Fruit fly (Drosophila melanogaster): ENCODE data around the gene Mcm7.

Gene Mcm7

DNA sequence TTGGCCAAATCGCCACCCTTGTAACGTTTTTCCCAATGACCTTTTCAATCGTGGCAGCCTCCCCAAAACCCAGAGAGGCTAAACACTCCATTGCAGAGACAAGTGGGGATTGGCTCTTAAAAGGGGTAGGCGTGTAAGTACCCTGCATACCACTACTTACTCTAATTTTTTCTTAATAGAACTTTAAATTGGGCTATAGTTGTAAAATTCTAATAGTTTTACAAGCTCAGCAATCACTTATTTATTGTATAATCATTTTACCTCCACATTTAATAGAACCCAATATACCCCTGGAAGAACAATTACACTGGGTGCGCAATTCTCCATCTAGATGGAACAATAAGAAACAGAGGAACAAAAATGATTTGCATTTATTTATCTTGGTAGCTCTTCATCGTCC lies 49.6 kb upstream of the Mcm7 start (continued):
- TF ChIP-seq Hmx (GFP tag; optimal IDR thresholded peaks at IDR 0.05), result peak; percentile 31
- TF ChIP-seq ash1 (GFP tag; optimal IDR thresholded peaks at IDR 0.05), result no peak
- TF ChIP-seq CG17361 (GFP tag; IDR thresholded peaks at IDR 0.05), result peak; percentile 76
- TF ChIP-seq CG18262 (tag; optimal IDR thresholded peaks at IDR 0.05), result peak; percentile 77
- peak; percentile 78 for TF ChIP-seq Ada2b (GFP tag; IDR thresholded peaks at IDR 0.05)
- peak; percentile 57; the same call in 1 of the 2 replicates for TF ChIP-seq onecut (GFP tag; IDR thresholded peaks at IDR 0.05)
- TF ChIP-seq Hr51 (GFP tag; optimal IDR thresholded peaks at IDR 0.05), result peak in 1 of 2 experiments; percentile 81
- TF ChIP-seq al (GFP tag; IDR thresholded peaks at IDR 0.05), result 0 out of 2 replicates have a peak, but pooled peaks have one; percentile 37
- TF ChIP-seq hkb (optimal IDR thresholded peaks at IDR 0.05), result no peak
- peak; percentile 82 for TF ChIP-seq hkb (GFP tag; IDR thresholded peaks at IDR 0.05)
- TF ChIP-seq CG9797 (GFP tag; optimal IDR thresholded peaks at IDR 0.05), result no peak
- peak; percentile 84 for TF ChIP-seq zfh1 (GFP tag; IDR thresholded peaks at IDR 0.05)
- TF ChIP-seq HLHmδ (GFP tag; optimal IDR thresholded peaks at IDR 0.05), result no peak
- TF ChIP-seq CG7928 (GFP tag; optimal IDR thresholded peaks at IDR 0.05), result no peak
- peak; percentile 1 for TF ChIP-seq CG17802 (tag; optimal IDR thresholded peaks at IDR 0.05)
- TF ChIP-seq HmgZ (tag; optimal IDR thresholded peaks at IDR 0.05), result peak; percentile 66
- TF ChIP-seq CG16815 (GFP tag; optimal IDR thresholded peaks at IDR 0.05), result peak; percentile 50
- TF ChIP-seq CG15011 (GFP tag; optimal IDR thresholded peaks at IDR 0.05), result peak; percentile 35
- no peak; the same call in 1 of the 2 replicates for TF ChIP-seq CG43689 (GFP tag; IDR thresholded peaks at IDR 0.05)
- no peak for TF ChIP-seq nerfin-2 (GFP tag; IDR thresholded peaks at IDR 0.05; ENCODE audit: partially characterized antibody)
- TF ChIP-seq D19A (tag; optimal IDR thresholded peaks at IDR 0.05), result peak; percentile 77
- TF ChIP-seq p53 (GFP tag; optimal IDR thresholded peaks at IDR 0.05), result no peak
- TF ChIP-seq ap (GFP tag; IDR thresholded peaks at IDR 0.05), result no peak
- TF ChIP-seq az2 (GFP tag; optimal IDR thresholded peaks at IDR 0.05), result peak; percentile 73
- TF ChIP-seq NfI (GFP tag; optimal IDR thresholded peaks at IDR 0.05), result peak; percentile 60
- no peak for TF ChIP-seq Tbp (GFP tag; optimal IDR thresholded peaks at IDR 0.05)
- TF ChIP-seq sna (GFP tag; IDR thresholded peaks at IDR 0.05; ENCODE audit: partially characterized antibody), result no peak
- no peak for TF ChIP-seq Opbp (GFP tag; IDR thresholded peaks at IDR 0.05; ENCODE audit: partially characterized antibody)
- TF ChIP-seq btn (GFP tag; optimal IDR thresholded peaks at IDR 0.05), result peak; percentile 31
- peak; percentile 56 for TF ChIP-seq CG16863 (GFP tag; optimal IDR thresholded peaks at IDR 0.05)
- TF ChIP-seq CG11695 (GFP tag; IDR thresholded peaks at IDR 0.05), result peak; percentile 66; the same call in 2 of the 3 replicates
- peak in 1 of 2 experiments; percentile 74 for TF ChIP-seq eve (GFP tag; optimal IDR thresholded peaks at IDR 0.05)
- TF ChIP-seq CG8281 (tag; optimal IDR thresholded peaks at IDR 0.05), result peak; percentile 28
- TF ChIP-seq CG2202 (tag; optimal IDR thresholded peaks at IDR 0.05), result peak; percentile 28
- no peak for TF ChIP-seq cg (GFP tag; optimal IDR thresholded peaks at IDR 0.05)
- peak; percentile 31; the same call in 1 of the 2 replicates for TF ChIP-seq dimm (GFP tag; IDR thresholded peaks at IDR 0.05)
- TF ChIP-seq E2f1 (GFP tag; IDR thresholded peaks at IDR 0.05), result peak; percentile 74
- TF ChIP-seq CG9932 (GFP tag; IDR thresholded peaks at IDR 0.05), result peak; percentile 57
- peak; percentile 47 for TF ChIP-seq CG13775 (GFP tag; optimal IDR thresholded peaks at IDR 0.05)
- TF ChIP-seq Fer2 (tag; optimal IDR thresholded peaks at IDR 0.05), result peak; percentile 61
- TF ChIP-seq CHES-1-like (GFP tag; optimal IDR thresholded peaks at IDR 0.05), result peak; percentile 17
- peak; percentile 46 for TF ChIP-seq CG1529 (GFP tag; optimal IDR thresholded peaks at IDR 0.05)
- TF ChIP-seq crp (GFP tag; optimal IDR thresholded peaks at IDR 0.05), result no peak
- peak; percentile 88 for TF ChIP-seq row (GFP tag; IDR thresholded peaks at IDR 0.05)
- TF ChIP-seq bbx (GFP tag; IDR thresholded peaks at IDR 0.05; ENCODE audit: partially characterized antibody), result no peak
- peak; percentile 42 for TF ChIP-seq CG10462 (GFP tag; optimal IDR thresholded peaks at IDR 0.05)
- TF ChIP-seq jigr1 (GFP tag; IDR thresholded peaks at IDR 0.05), result peak; percentile 35; the same call in 1 of the 3 replicates
- TF ChIP-seq lola (GFP tag; optimal IDR thresholded peaks at IDR 0.05), result peak in 1 of 3 experiments; percentile 63
- TF ChIP-seq CG9817 (tag; optimal IDR thresholded peaks at IDR 0.05), result peak; percentile 74
- peak; percentile 21 for TF ChIP-seq fu2 (GFP tag; optimal IDR thresholded peaks at IDR 0.05)
